Fruit fly (Drosophila melanogaster) whole organism, prepupa: Measurements from ENCODE around the gene p24-1.
A peak's percentile ranks its signal among the peaks of the same experiment; 100 is the strongest.

Experiments
- Blimp-1 ChIP-seq: fragments of 200-800 bp; sonication (Bioruptor generic); optimal IDR thresholded peaks from 3 replicates; lab custom pipeline; 2017; ENCODE audit warnings: missing biosample characterization, missing genetic modification characterization, mild to moderate bottlenecking, moderate library complexity, missing genetic modification reagents
- CG10631 ChIP-seq: fragments of 200-800 bp; sonication (Bioruptor generic); optimal IDR thresholded peaks from 2 replicates; lab custom pipeline; 2016; ENCODE audit warnings: missing biosample characterization, missing genetic modification characterization
- CG11762 ChIP-seq: fragments of 200-800 bp; sonication (Bioruptor generic); optimal IDR thresholded peaks from 3 replicates; lab custom pipeline; 2016; ENCODE audit warnings: missing biosample characterization, missing genetic modification characterization; ENCODE audit not compliant: insufficient read depth
- CG11902 ChIP-seq: fragments of 200-800 bp; sonication (Bioruptor generic); optimal IDR thresholded peaks from 3 replicates; lab custom pipeline; 2016; ENCODE audit warnings: missing biosample characterization, missing genetic modification characterization
- CG15336 ChIP-seq: fragments of 200-800 bp; sonication (Bioruptor generic); IDR thresholded peaks from 2 replicates; pipeline ENCODE4 v1.3.6; 2022; ENCODE audit warnings: missing biosample characterization, missing genetic modification characterization
- CG1621 ChIP-seq: fragments of 200-800 bp; sonication (Bioruptor generic); optimal IDR thresholded peaks from 3 replicates; lab custom pipeline; 2018; ENCODE audit warnings: missing biosample characterization, mild to moderate bottlenecking, missing genetic modification characterization
- CG3032 ChIP-seq: fragments of 200-800 bp; optimal IDR thresholded peaks from 2 replicates; lab custom pipeline; 2019; ENCODE audit warnings: missing biosample characterization, mild to moderate bottlenecking, missing genetic modification characterization, moderate library complexity
- CG31627 ChIP-seq: fragments of 200-800 bp; sonication (Bioruptor generic); optimal IDR thresholded peaks from 3 replicates; lab custom pipeline; 2016; ENCODE audit warnings: missing biosample characterization, missing genetic modification characterization
- CG34406 ChIP-seq: fragments of 200-800 bp; sonication (Bioruptor generic); optimal IDR thresholded peaks from 3 replicates; lab custom pipeline; 2016; ENCODE audit warnings: missing biosample characterization, missing genetic modification characterization
- CG3919 ChIP-seq: fragments of 200-800 bp; sonication (Bioruptor generic); optimal IDR thresholded peaks from 3 replicates; lab custom pipeline; 2016; ENCODE audit warnings: missing biosample characterization, missing genetic modification characterization
- CG4318 ChIP-seq: fragments of 200-800 bp; sonication (Bioruptor generic); optimal IDR thresholded peaks from 3 replicates; lab custom pipeline; 2017; ENCODE audit warnings: missing biosample characterization, mild to moderate bottlenecking, missing genetic modification characterization
- CG6163 ChIP-seq: fragments of 200-800 bp; sonication (Bioruptor generic); IDR thresholded peaks from 3 replicates; pipeline ENCODE4 v1.3.6; 2022; ENCODE audit warnings: missing biosample characterization, missing genetic modification characterization
- CG6276 ChIP-seq: fragments of 200-800 bp; sonication (Bioruptor generic); optimal IDR thresholded peaks from 2 replicates; lab custom pipeline; 2017; ENCODE audit warnings: missing biosample characterization, mild to moderate bottlenecking, missing genetic modification characterization
- CG6792 ChIP-seq: fragments of 200-800 bp; sonication (Bioruptor generic); optimal IDR thresholded peaks from 3 replicates; lab custom pipeline; 2016; ENCODE audit warnings: missing biosample characterization, missing genetic modification characterization
- CG7368 ChIP-seq: fragments of 200-800 bp; sonication (Bioruptor generic); optimal IDR thresholded peaks from 3 replicates; lab custom pipeline; 2016; ENCODE audit warnings: missing biosample characterization, missing genetic modification characterization
- CG8119 ChIP-seq: fragments of 200-800 bp; sonication (Bioruptor generic); IDR thresholded peaks from 3 replicates; pipeline ENCODE4 v1.3.6; 2022; ENCODE audit warnings: missing biosample characterization, missing genetic modification characterization
- CG8319 ChIP-seq: fragments of 200-800 bp; sonication (Bioruptor generic); optimal IDR thresholded peaks from 3 replicates; lab custom pipeline; 2016; ENCODE audit warnings: missing biosample characterization, missing genetic modification characterization
- Eip75B ChIP-seq: fragments of 200-800 bp; sonication (Bioruptor generic); optimal IDR thresholded peaks from 3 replicates; lab custom pipeline; 2016; ENCODE audit warnings: missing biosample characterization, missing genetic modification characterization
- Eip78C ChIP-seq: fragments of 200-800 bp; sonication (Bioruptor generic); peaks from one replicate; lab custom pipeline; 2016; ENCODE audit warnings: missing biosample characterization, missing genetic modification characterization
- Ets21C ChIP-seq: fragments of 200-800 bp; sonication (Bioruptor generic); optimal IDR thresholded peaks from 3 replicates; lab custom pipeline; 2016; ENCODE audit warnings: missing biosample characterization, missing genetic modification characterization
- Hr38 ChIP-seq: sonication (Bioruptor generic); optimal IDR thresholded peaks from 2 replicates; lab custom pipeline; 2016; ENCODE audit warnings: missing biosample characterization, missing genetic modification characterization
- Hr39 ChIP-seq: fragments of 200-800 bp; sonication (Bioruptor generic); optimal IDR thresholded peaks from 2 replicates; lab custom pipeline; 2016; ENCODE audit warnings: missing biosample characterization, missing genetic modification characterization
- Hr4 ChIP-seq: fragments of 200-800 bp; sonication (Bioruptor generic); optimal IDR thresholded peaks from 3 replicates; lab custom pipeline; 2016; ENCODE audit warnings: missing biosample characterization, missing genetic modification characterization
- Lpt ChIP-seq: fragments of 200-800 bp; sonication (Bioruptor generic); optimal IDR thresholded peaks from 3 replicates; lab custom pipeline; 2016; ENCODE audit warnings: missing biosample characterization, missing genetic modification characterization
- OdsH ChIP-seq: fragments of 200-800 bp; sonication (Bioruptor generic); optimal IDR thresholded peaks from 3 replicates; lab custom pipeline; 2016; ENCODE audit warnings: missing biosample characterization, missing genetic modification characterization
- Smox ChIP-seq: fragments of 200-800 bp; sonication (Bioruptor generic); optimal IDR thresholded peaks from 3 replicates; lab custom pipeline; 2016; ENCODE audit warnings: missing biosample characterization, missing genetic modification characterization
- Sox102F ChIP-seq: fragments of 200-800 bp; sonication (Bioruptor generic); optimal IDR thresholded peaks from 2 replicates; lab custom pipeline; 2016; ENCODE audit warnings: missing biosample characterization, mild to moderate bottlenecking, missing genetic modification characterization
- Sox14 ChIP-seq: fragments of 200-800 bp; sonication (Bioruptor generic); optimal IDR thresholded peaks from 3 replicates; lab custom pipeline; 2016; ENCODE audit warnings: missing biosample characterization, missing genetic modification characterization
- Sox15 ChIP-seq: fragments of 200-800 bp; sonication (Bioruptor generic); optimal IDR thresholded peaks from 3 replicates; lab custom pipeline; 2016; ENCODE audit warnings: missing biosample characterization, missing genetic modification characterization
- achi ChIP-seq: fragments of 200-800 bp; sonication (Bioruptor generic); optimal IDR thresholded peaks from 3 replicates; lab custom pipeline; 2016; ENCODE audit warnings: missing biosample characterization, missing genetic modification characterization
- acj6 ChIP-seq: fragments of 200-800 bp; sonication (Bioruptor generic); optimal IDR thresholded peaks from 3 replicates; lab custom pipeline; 2016; ENCODE audit warnings: missing biosample characterization, missing genetic modification characterization
- cyc ChIP-seq: fragments of 200-800 bp; sonication (Bioruptor generic); optimal IDR thresholded peaks from 3 replicates; lab custom pipeline; 2016; ENCODE audit warnings: missing biosample characterization, missing genetic modification characterization
- dac ChIP-seq: fragments of 200-800 bp; sonication (Bioruptor generic); optimal IDR thresholded peaks from 2 replicates; lab custom pipeline; 2017; ENCODE audit warnings: missing biosample characterization, mild to moderate bottlenecking, missing genetic modification characterization
- dsx ChIP-seq: fragments of 200-800 bp; optimal IDR thresholded peaks from 3 replicates; lab custom pipeline; 2019; ENCODE audit warnings: missing biosample characterization, mild to moderate bottlenecking, missing genetic modification characterization, moderate library complexity; ENCODE audit not compliant: poor library complexity, severe bottlenecking
- eg ChIP-seq: fragments of 200-800 bp; sonication (Bioruptor generic); IDR thresholded peaks from 3 replicates; pipeline ENCODE4 v1.3.6; 2022; ENCODE audit warnings: missing biosample characterization, missing genetic modification characterization
- esn ChIP-seq: fragments of 200-800 bp; sonication (Bioruptor generic); optimal IDR thresholded peaks from 2 replicates; lab custom pipeline; 2016; ENCODE audit warnings: missing biosample characterization, mild to moderate bottlenecking, missing genetic modification characterization, moderate library complexity
- fd85E ChIP-seq: fragments of 200-800 bp; sonication (Bioruptor generic); optimal IDR thresholded peaks from 3 replicates; lab custom pipeline; 2016; ENCODE audit warnings: missing biosample characterization, missing genetic modification characterization
- fkh ChIP-seq: fragments of 200-800 bp; sonication (Bioruptor generic); optimal IDR thresholded peaks from 3 replicates; lab custom pipeline; 2017; ENCODE audit warnings: missing biosample characterization, mild to moderate bottlenecking, missing genetic modification characterization, moderate library complexity
- lz ChIP-seq: fragments of 200-800 bp; sonication (Bioruptor generic); optimal IDR thresholded peaks from 3 replicates; lab custom pipeline; 2016; ENCODE audit warnings: missing biosample characterization, missing genetic modification characterization
- net ChIP-seq: fragments of 200-800 bp; sonication (Bioruptor generic); optimal IDR thresholded peaks from 3 replicates; lab custom pipeline; 2016; ENCODE audit warnings: missing biosample characterization, missing genetic modification characterization
- pdm3 ChIP-seq: fragments of 200-800 bp; sonication (Bioruptor generic); optimal IDR thresholded peaks from 3 replicates; lab custom pipeline; 2016; ENCODE audit warnings: missing biosample characterization, missing genetic modification characterization
- salr ChIP-seq, 2 experiments: fragments of 200-800 bp; sonication (Bioruptor generic); optimal IDR thresholded peaks; 3 replicates each; lab custom pipeline; 2016 to 2018; ENCODE audit warnings: missing biosample characterization in 2 of 2, missing genetic modification characterization in 2 of 2, mild to moderate bottlenecking in 1 of 2
- ss ChIP-seq, 2 experiments: fragments of 200-800 bp; sonication (Bioruptor generic); optimal IDR thresholded peaks; 2 replicates in 1 of 2; 3 replicates in 1 of 2; lab custom pipeline; 2017 to 2018; ENCODE audit warnings: mild to moderate bottlenecking in 2 of 2, missing biosample characterization in 2 of 2, missing genetic modification characterization in 2 of 2, moderate library complexity in 1 of 2
- svp ChIP-seq: fragments of 200-800 bp; sonication (Bioruptor generic); peaks from one replicate; lab custom pipeline; 2016; ENCODE audit warnings: missing biosample characterization, missing genetic modification characterization
- topi ChIP-seq: fragments of 200-800 bp; sonication (Bioruptor generic); optimal IDR thresholded peaks from 3 replicates; lab custom pipeline; 2016; ENCODE audit warnings: missing biosample characterization, missing genetic modification characterization
- vri ChIP-seq: fragments of 200-800 bp; sonication (Bioruptor generic); optimal IDR thresholded peaks from 3 replicates; lab custom pipeline; 2016; ENCODE audit warnings: missing biosample characterization, mild to moderate bottlenecking, missing genetic modification characterization

p24-1 gene

DNA sequence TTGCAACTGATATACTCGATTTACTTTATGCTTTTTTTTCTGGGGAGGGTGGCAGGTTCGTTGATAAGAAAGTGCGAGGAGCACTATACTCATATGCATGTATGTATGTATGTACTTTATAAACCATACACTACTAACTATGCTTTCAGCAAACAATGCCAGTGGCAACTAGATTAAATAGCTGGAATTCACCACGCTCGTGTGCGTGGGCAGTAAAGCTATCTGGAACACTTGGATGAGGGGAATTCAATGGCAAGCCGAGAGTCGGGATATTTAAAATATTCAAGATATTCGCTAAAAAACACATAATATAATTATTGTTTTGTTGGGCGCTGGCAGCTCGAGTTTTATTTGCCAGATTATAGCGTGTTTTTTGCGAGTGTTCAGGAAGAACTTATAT, 4.5 kb upstream of the p24-1 start (continued):
- no peak for TF ChIP-seq fd85E (GFP tag; lab: Kevin White, UChicago)
- TF ChIP-seq dac (GFP tag; lab: Kevin White, UChicago), result no peak
- TF ChIP-seq ss (GFP tag; optimal IDR thresholded peaks at IDR 0.05; lab: Kevin White, UChicago), result no peak
- no peak for TF ChIP-seq CG4318 (GFP tag; lab: Kevin White, UChicago)
- TF ChIP-seq CG3032 (tag; lab: Kevin White, UChicago), result no peak
- TF ChIP-seq CG31627 (GFP tag; lab: Kevin White, UChicago), result no peak

- no peak for TF ChIP-seq dac (GFP tag; lab: Kevin White, UChicago)
- peak; percentile 76 for TF ChIP-seq svp (GFP tag; lab: Kevin White, UChicago)
Observed at dm6 chrX:11855950-11856349, 3.6 kb upstream of the p24-1 start.

dm6 chrX:11854758-11855465, 2.6 kb upstream of the p24-1 start, which contains the start of the genes CG10347 and ATP7:
Gene CG10347 (minus strand): TSS chrX:11854931.
Gene ATP7 (plus strand): TSS chrX:11855022.
- TF ChIP-seq CG6276 (GFP tag; lab: Kevin White, UChicago) (no peak), Smox (GFP tag; lab: Kevin White, UChicago) (peak; percentile 22), vri (GFP tag; lab: Kevin White, UChicago) (peak; percentile 9), CG1621 (tag; lab: Kevin White, UChicago) (peak; percentile 16), CG3919 (GFP tag; lab: Kevin White, UChicago) (peak; percentile 9), Ets21C (GFP tag; lab: Kevin White, UChicago) (peak; percentile 7), lz (GFP tag; lab: Kevin White, UChicago) (peak; percentile 21), fkh (GFP tag; lab: Kevin White, UChicago) (peak; percentile 41), esn (GFP tag; lab: Kevin White, UChicago) (peak; percentile 50), pdm3 (GFP tag; lab: Kevin White, UChicago) (peak; percentile 3), ss (GFP tag; optimal IDR thresholded peaks at IDR 0.05; lab: Kevin White, UChicago) (peak; percentile 25 to 57), Hr38 (no peak), dsx (no peak), cyc (GFP tag; lab: Kevin White, UChicago) (peak; percentile 7), Sox102F (GFP tag; lab: Kevin White, UChicago) (peak; percentile 2), eg (GFP tag; lab: Robert Waterston, UW) (peak; percentile 17; the same call in 1 of the 3 replicates), CG10631 (GFP tag; lab: Kevin White, UChicago) (peak; percentile 13), CG15336 (peak; percentile 13; the same call in 1 of the 2 replicates), CG6163 (GFP tag; lab: Robert Waterston, UW) (no peak), Blimp-1 (GFP tag; lab: Kevin White, UChicago) (no peak), topi (peak; percentile 37), CG8119 (GFP tag; lab: Robert Waterston, UW) (peak; percentile 17; the same call in 1 of the 3 replicates), achi (GFP tag; lab: Kevin White, UChicago) (peak; percentile 29), Sox14 (GFP tag; lab: Kevin White, UChicago) (peak; percentile 30), CG6792 (GFP tag; lab: Kevin White, UChicago) (no peak), Sox15 (GFP tag; lab: Kevin White, UChicago) (no peak), Hr39 (peak; percentile 8), Eip75B (GFP tag; lab: Kevin White, UChicago) (peak; percentile 22), CG11762 (GFP tag; lab: Kevin White, UChicago) (no peak), CG31627 (GFP tag; lab: Kevin White, UChicago) (peak; percentile 21), Eip78C (GFP tag; lab: Kevin White, UChicago) (peak; percentile 58), net (GFP tag; lab: Kevin White, UChicago) (peak; percentile 7), CG8319 (GFP tag; lab: Kevin White, UChicago) (no peak), svp (GFP tag; lab: Kevin White, UChicago) (peak; percentile 67), acj6 (GFP tag; lab: Kevin White, UChicago) (peak; percentile 7), OdsH (GFP tag; lab: Kevin White, UChicago) (peak; percentile 25), CG34406 (GFP tag; lab: Kevin White, UChicago) (no peak), Lpt (no peak), CG11902 (no peak), Hr4 (GFP tag; lab: Kevin White, UChicago) (peak; percentile 15), salr (GFP tag; optimal IDR thresholded peaks at IDR 0.05; lab: Kevin White, UChicago) (no peak), CG7368 (GFP tag; lab: Kevin White, UChicago) (no peak), CG3032 (tag; lab: Kevin White, UChicago) (peak; percentile 1)
